Worm (Caenorhabditis elegans): ENCODE results near the gene F45H10.2.

F45H10.2 gene

ce11 chrII:13492948-13493347, at the start of gene F45H10.2:
Gene F45H10.2, minus strand, starts transcription at chrII:13493048.
- TF ChIP-seq unc-62 (GFP tag; optimal IDR thresholded peaks at IDR 0.05) (no peak), drap-1 (GFP tag; optimal IDR thresholded peaks at IDR 0.05) (no peak), ceh-43 (GFP tag; optimal IDR thresholded peaks at IDR 0.05) (no peak), snpc-4 (tag; optimal IDR thresholded peaks at IDR 0.05) (no peak), ces-1 (GFP tag; optimal IDR thresholded peaks at IDR 0.05) (no peak), sem-2 (GFP tag; optimal IDR thresholded peaks at IDR 0.05) (no peak), pha-4 (tag; optimal IDR thresholded peaks at IDR 0.05) (no peak), cnd-1 (tag; optimal IDR thresholded peaks at IDR 0.05) (no peak), elt-3 (tag; optimal IDR thresholded peaks at IDR 0.05) (no peak), hlh-1 (tag; optimal IDR thresholded peaks at IDR 0.05) (no peak), nhr-237 (tag; optimal IDR thresholded peaks at IDR 0.05) (no peak), flh-1 (GFP tag; optimal IDR thresholded peaks at IDR 0.05) (no peak)

ce11 chrII:13540956-13541355, 48.1 kb upstream of the F45H10.2 start, which contains the start of the genes noa-1 and Y48E1B.17:
Gene noa-1, minus strand, starts transcription at chrII:13541056.
Gene Y48E1B.17, minus strand, starts transcription at chrII:13541084.
- TF ChIP-seq elt-3 (tag; optimal IDR thresholded peaks at IDR 0.05) (no peak), unc-62 (GFP tag; optimal IDR thresholded peaks at IDR 0.05) (no peak), unc-120 (tag; optimal IDR thresholded peaks at IDR 0.05; ENCODE audit: poor library complexity, severe bottlenecking) (no peak), nhr-12 (tag; optimal IDR thresholded peaks at IDR 0.05) (no peak), sem-2 (GFP tag; optimal IDR thresholded peaks at IDR 0.05) (no peak), ham-2 (GFP tag; optimal IDR thresholded peaks at IDR 0.05) (no peak), lin-13 (tag; optimal IDR thresholded peaks at IDR 0.05) (no peak), ztf-11 (tag; optimal IDR thresholded peaks at IDR 0.05) (no peak), ces-1 (GFP tag; optimal IDR thresholded peaks at IDR 0.05) (no peak), unc-39 (tag; optimal IDR thresholded peaks at IDR 0.05) (no peak), mls-2 (tag; optimal IDR thresholded peaks at IDR 0.05) (no peak), zip-8 (tag; optimal IDR thresholded peaks at IDR 0.05) (no peak), lsy-2 (tag; optimal IDR thresholded peaks at IDR 0.05) (no peak), lin-32 (GFP tag; optimal IDR thresholded peaks at IDR 0.05) (no peak), mab-5 (tag; optimal IDR thresholded peaks at IDR 0.05) (no peak), hlh-1 (tag; optimal IDR thresholded peaks at IDR 0.05) (no peak)

ce11 chrII:13531118-13531517, 38.3 kb upstream of the F45H10.2 start, which contains the start of gene snx-14:
Gene snx-14, minus strand, starts transcription at chrII:13531218.
- no peak for TF ChIP-seq ztf-11 (tag; optimal IDR thresholded peaks at IDR 0.05)
- no peak for TF ChIP-seq tbx-8 (GFP tag; optimal IDR thresholded peaks at IDR 0.05)
- TF ChIP-seq elt-3 (tag; optimal IDR thresholded peaks at IDR 0.05), result no peak
- no peak for TF ChIP-seq nhr-2 (tag; optimal IDR thresholded peaks at IDR 0.05)
- TF ChIP-seq zip-8 (tag; optimal IDR thresholded peaks at IDR 0.05), result no peak
- TF ChIP-seq mab-5 (tag; optimal IDR thresholded peaks at IDR 0.05), result no peak
- no peak for TF ChIP-seq mls-2 (tag; optimal IDR thresholded peaks at IDR 0.05)
- TF ChIP-seq lsy-2 (tag; optimal IDR thresholded peaks at IDR 0.05), result no peak

ce11 chrII:13530657-13531056, 37.8 kb upstream of the F45H10.2 start:
- TF ChIP-seq mep-1 (tag; optimal IDR thresholded peaks at IDR 0.05) (no peak), mab-5 (tag; optimal IDR thresholded peaks at IDR 0.05) (no peak), ceh-39 (tag; optimal IDR thresholded peaks at IDR 0.05) (no peak), unc-39 (tag; optimal IDR thresholded peaks at IDR 0.05) (no peak), unc-120 (tag; optimal IDR thresholded peaks at IDR 0.05; ENCODE audit: poor library complexity, severe bottlenecking) (no peak), elt-1 (tag; optimal IDR thresholded peaks at IDR 0.05; ENCODE audit: borderline replicate concordance, insufficient read depth) (no peak), lin-32 (GFP tag; optimal IDR thresholded peaks at IDR 0.05) (no peak), nhr-28 (tag; optimal IDR thresholded peaks at IDR 0.05) (no peak), snpc-4 (tag; optimal IDR thresholded peaks at IDR 0.05) (no peak), flh-1 (GFP tag; optimal IDR thresholded peaks at IDR 0.05) (no peak), ham-2 (GFP tag; optimal IDR thresholded peaks at IDR 0.05) (no peak), ces-1 (GFP tag; optimal IDR thresholded peaks at IDR 0.05) (no peak), bed-3 (GFP tag; optimal IDR thresholded peaks at IDR 0.05) (no peak), zip-8 (tag; optimal IDR thresholded peaks at IDR 0.05) (no peak)

- no peak for TF ChIP-seq elt-3 (tag; optimal IDR thresholded peaks at IDR 0.05)
- no peak for TF ChIP-seq flh-1 (GFP tag; optimal IDR thresholded peaks at IDR 0.05)
- TF ChIP-seq M03D4.4 (tag; optimal IDR thresholded peaks at IDR 0.05), result no peak
- no peak for TF ChIP-seq unc-62 (GFP tag; optimal IDR thresholded peaks at IDR 0.05)
- no peak for TF ChIP-seq nhr-2 (tag; optimal IDR thresholded peaks at IDR 0.05)
- TF ChIP-seq nhr-76 (tag; optimal IDR thresholded peaks at IDR 0.05), result no peak
- no peak for TF ChIP-seq nhr-12 (tag; optimal IDR thresholded peaks at IDR 0.05)
- no peak for TF ChIP-seq mep-1 (tag; optimal IDR thresholded peaks at IDR 0.05)
- no peak for TF ChIP-seq bed-3 (GFP tag; optimal IDR thresholded peaks at IDR 0.05)
- TF ChIP-seq ztf-11 (tag; optimal IDR thresholded peaks at IDR 0.05), result no peak
- TF ChIP-seq lin-32 (GFP tag; optimal IDR thresholded peaks at IDR 0.05), result no peak
- no peak for TF ChIP-seq mab-5 (tag; optimal IDR thresholded peaks at IDR 0.05)
Measured at ce11 chrII:13529131-13529530, 36.3 kb upstream of the F45H10.2 start.

Data from whole organism, mixed stage, embryonic.